Worm (Caenorhabditis elegans) whole organism, L1 larva: ENCODE measurements around the gene B0238.12.

Experiments
- ceh-90 ChIP-seq: sonication (generic microtip); optimal IDR thresholded peaks from 2 replicates; lab custom pipeline; 2016; ENCODE audit warnings: missing genetic modification characterization, missing compliant biosample characterization
- mdl-1 ChIP-seq, 2 experiments: fragments of 150-350 bp; optimal IDR thresholded peaks; 2 replicates each; lab custom pipeline; 2014 to 2017; ENCODE audit warnings: missing biosample characterization in 2 of 2, missing genetic modification characterization in 2 of 2, inconsistent platforms in 1 of 2

- no peak for TF ChIP-seq ceh-90 (tag; lab: Kevin White, UChicago)
- TF ChIP-seq mdl-1 (tag; optimal IDR thresholded peaks at IDR 0.05; lab: Kevin White, UChicago): no peak
These were observed 31.9 kb upstream of the B0238.12 start, which contains the start of gene cest-32 for ce11 chrV:5233777-5234176.
